Worm (Caenorhabditis elegans): Measurements from ENCODE around the gene fbxa-67.

- peak; percentile 25 for TF ChIP-seq nhr-28 (tag; optimal IDR thresholded peaks at IDR 0.05)
- TF ChIP-seq unc-130 (GFP tag; optimal IDR thresholded peaks at IDR 0.05): no peak
- TF ChIP-seq egl-27 (tag; optimal IDR thresholded peaks at IDR 0.05): no peak
- no peak for TF ChIP-seq lsy-2 (tag; optimal IDR thresholded peaks at IDR 0.05)
- TF ChIP-seq madf-9 (GFP tag; conservative IDR thresholded peaks at IDR 0.05): no peak
- TF ChIP-seq nhr-11 (tag; optimal IDR thresholded peaks at IDR 0.05): no peak
- no peak for TF ChIP-seq fkh-10 (GFP tag; optimal IDR thresholded peaks at IDR 0.05)
- no peak for TF ChIP-seq ceh-28 (tag; optimal IDR thresholded peaks at IDR 0.05)
- no peak for TF ChIP-seq ceh-82 (tag; optimal IDR thresholded peaks at IDR 0.05)
- TF ChIP-seq nhr-41 (GFP tag; IDR thresholded peaks at IDR 0.05): no peak
These were observed 14.4 kb downstream of the fbxa-67 start, which contains the start of gene fbxa-55 for ce11 chrIII:936037-936507.

Measured in whole organism, L4 larva.